Worm (Caenorhabditis elegans) whole organism, L2 larva: ENCODE results near the gene cutl-26.

ENCODE experiments used
- ama-1 ChIP-seq: fragments of 150-350 bp; optimal IDR thresholded peaks from 2 replicates; lab custom pipeline; 2018; ENCODE audit warnings: inconsistent platforms
- ceh-82 ChIP-seq: fragments of 150-350 bp; optimal IDR thresholded peaks from 2 replicates; lab custom pipeline; 2014; ENCODE audit warnings: missing biosample characterization, missing genetic modification characterization
- elt-3 ChIP-seq: sonication (generic microtip); optimal IDR thresholded peaks from 2 replicates; lab custom pipeline; 2017; ENCODE audit warnings: missing biosample characterization, missing genetic modification characterization
- lin-11 ChIP-seq: fragments of 150-350 bp; sonication (generic microtip); optimal IDR thresholded peaks from 2 replicates; lab custom pipeline; 2014; ENCODE audit warnings: missing biosample characterization, missing genetic modification characterization, inconsistent platforms, mixed read lengths
- lsy-2 ChIP-seq, 2 experiments: fragments of 150-350 bp in 1 of 2; sonication (generic microtip) in 1 of 2; optimal IDR thresholded peaks; 2 replicates each; lab custom pipeline; 2014 to 2017; ENCODE audit warnings: missing biosample characterization in 2 of 2, missing genetic modification characterization in 2 of 2
- nhr-12 ChIP-seq: fragments of 150-350 bp; optimal IDR thresholded peaks from 2 replicates; lab custom pipeline; 2014; ENCODE audit warnings: missing biosample characterization, missing genetic modification characterization
- nhr-237 ChIP-seq: fragments of 150-350 bp; optimal IDR thresholded peaks from 2 replicates; lab custom pipeline; 2014; ENCODE audit warnings: missing biosample characterization, missing genetic modification characterization
- nhr-77 ChIP-seq: fragments of 150-350 bp; optimal IDR thresholded peaks from 2 replicates; lab custom pipeline; 2014; ENCODE audit warnings: missing biosample characterization, missing genetic modification characterization
- unc-39 ChIP-seq: fragments of 150-350 bp; optimal IDR thresholded peaks from 2 replicates; lab custom pipeline; 2014; ENCODE audit warnings: missing biosample characterization, missing genetic modification characterization
- unc-55 ChIP-seq: fragments of 150-350 bp; sonication (generic microtip); optimal IDR thresholded peaks from 3 replicates; lab custom pipeline; 2014; ENCODE audit warnings: missing biosample characterization, missing genetic modification reagents, missing genetic modification characterization
- zag-1 ChIP-seq: fragments of 150-350 bp; optimal IDR thresholded peaks from 2 replicates; lab custom pipeline; 2014; ENCODE audit warnings: missing biosample characterization, missing genetic modification characterization

DNA sequence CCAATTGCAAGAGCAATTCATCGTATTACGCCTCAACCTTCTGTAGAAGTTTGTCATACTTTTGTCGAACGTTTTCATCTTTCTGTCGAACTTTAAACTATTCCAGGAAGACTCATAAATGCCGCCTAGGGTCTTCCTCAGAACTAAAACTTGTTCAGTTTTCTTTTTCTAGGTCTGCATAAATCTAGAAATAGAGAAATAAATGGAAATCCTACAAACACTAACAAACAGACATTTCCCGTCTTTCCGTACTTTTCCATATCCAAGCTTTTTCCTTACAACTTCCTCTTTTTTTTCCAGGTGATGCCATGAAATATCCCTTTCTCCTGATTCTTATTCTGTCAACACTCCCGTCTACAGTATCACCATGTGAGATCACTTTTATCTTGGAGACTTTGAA is 23.3 kb downstream of the cutl-26 start, which contains the start of gene cutl-28:
- TF ChIP-seq unc-39 (tag; lab: Kevin White, UChicago) (no peak), nhr-12 (tag; lab: Kevin White, UChicago) (no peak), ceh-82 (tag; lab: Kevin White, UChicago) (no peak), ama-1 (no peak), unc-55 (GFP tag; lab: Kevin White, UChicago) (no peak), zag-1 (tag; lab: Kevin White, UChicago) (no peak), elt-3 (no peak), nhr-237 (tag; lab: Kevin White, UChicago) (no peak), nhr-77 (tag; lab: Kevin White, UChicago) (no peak), lin-11 (tag; lab: Kevin White, UChicago) (no peak), lsy-2 (tag; optimal IDR thresholded peaks at IDR 0.05; lab: Kevin White, UChicago) (no peak)
